Worm (Caenorhabditis elegans) whole organism, L1 larva: Measurements from ENCODE around the gene F22H10.3.

ENCODE experiments used
- ama-1 ChIP-seq: fragments of 150-350 bp; optimal IDR thresholded peaks from 2 replicates; lab custom pipeline; 2014
- blmp-1 ChIP-seq: fragments of 150-350 bp; optimal IDR thresholded peaks from 2 replicates; lab custom pipeline; 2014; ENCODE audit warnings: missing biosample characterization, missing genetic modification characterization
- ceh-90 ChIP-seq: sonication (generic microtip); optimal IDR thresholded peaks from 2 replicates; lab custom pipeline; 2016; ENCODE audit warnings: missing genetic modification characterization, missing compliant biosample characterization
- dpl-1 ChIP-seq, 3 experiments: fragments of 150-350 bp in 2 of 3; sonication (generic microtip) in 1 of 3; optimal IDR thresholded peaks; 2 replicates each; lab custom pipeline; 2014 to 2017; ENCODE audit warnings: missing biosample characterization in 3 of 3, missing genetic modification characterization in 3 of 3, missing genetic modification reagents in 3 of 3
- ets-5 ChIP-seq: fragments of 200-800 bp; sonication (Bioruptor generic); IDR thresholded peaks from 2 replicates; pipeline ENCODE4 v1.3.6; 2022; ENCODE audit warnings: missing genetic modification characterization, missing compliant biosample characterization
- lin-13 ChIP-seq: fragments of 150-350 bp; optimal IDR thresholded peaks from 2 replicates; lab custom pipeline; 2014; ENCODE audit warnings: missing biosample characterization, missing genetic modification reagents, missing genetic modification characterization
- lsy-2 ChIP-seq, 2 experiments: fragments of 150-350 bp; optimal IDR thresholded peaks; 2 replicates each; lab custom pipeline; 2014; ENCODE audit warnings: missing biosample characterization in 2 of 2, missing genetic modification characterization in 2 of 2
- nhr-12 ChIP-seq: sonication (generic microtip); optimal IDR thresholded peaks from 2 replicates; lab custom pipeline; 2017; ENCODE audit warnings: missing biosample characterization, missing genetic modification characterization
- skn-1 ChIP-seq: fragments of 150-350 bp; optimal IDR thresholded peaks from 2 replicates; lab custom pipeline; 2014; ENCODE audit warnings: missing biosample characterization, missing genetic modification characterization
- snpc-4 ChIP-seq: fragments of 150-350 bp; optimal IDR thresholded peaks from 2 replicates; lab custom pipeline; 2014; ENCODE audit warnings: missing biosample characterization, missing genetic modification characterization
- unc-62 ChIP-seq: fragments of 150-350 bp; optimal IDR thresholded peaks from 2 replicates; lab custom pipeline; 2014; ENCODE audit warnings: missing biosample characterization, missing genetic modification reagents, missing genetic modification characterization
- ztf-4 ChIP-seq: fragments of 150-350 bp; optimal IDR thresholded peaks from 2 replicates; lab custom pipeline; 2014; ENCODE audit warnings: missing biosample characterization, missing genetic modification characterization

ce11 chrX:16695184-16695583, 17.7 kb upstream of the F22H10.3 start:
- TF ChIP-seq ets-5 (no peak), snpc-4 (tag; lab: Kevin White, UChicago) (no peak), ztf-4 (tag; lab: Kevin White, UChicago) (no peak), skn-1 (no peak), ceh-90 (tag; lab: Kevin White, UChicago) (no peak), dpl-1 (GFP tag; optimal IDR thresholded peaks at IDR 0.05; lab: Kevin White, UChicago) (no peak), nhr-12 (tag; lab: Kevin White, UChicago) (no peak), lin-13 (GFP tag; lab: Kevin White, UChicago) (no peak), ama-1 (no peak), unc-62 (no peak), lsy-2 (tag; optimal IDR thresholded peaks at IDR 0.05; lab: Kevin White, UChicago) (no peak), blmp-1 (tag; lab: Kevin White, UChicago) (no peak)
